Fruit fly (Drosophila melanogaster): ENCODE data around the gene pns.

Gene pns

DNA sequence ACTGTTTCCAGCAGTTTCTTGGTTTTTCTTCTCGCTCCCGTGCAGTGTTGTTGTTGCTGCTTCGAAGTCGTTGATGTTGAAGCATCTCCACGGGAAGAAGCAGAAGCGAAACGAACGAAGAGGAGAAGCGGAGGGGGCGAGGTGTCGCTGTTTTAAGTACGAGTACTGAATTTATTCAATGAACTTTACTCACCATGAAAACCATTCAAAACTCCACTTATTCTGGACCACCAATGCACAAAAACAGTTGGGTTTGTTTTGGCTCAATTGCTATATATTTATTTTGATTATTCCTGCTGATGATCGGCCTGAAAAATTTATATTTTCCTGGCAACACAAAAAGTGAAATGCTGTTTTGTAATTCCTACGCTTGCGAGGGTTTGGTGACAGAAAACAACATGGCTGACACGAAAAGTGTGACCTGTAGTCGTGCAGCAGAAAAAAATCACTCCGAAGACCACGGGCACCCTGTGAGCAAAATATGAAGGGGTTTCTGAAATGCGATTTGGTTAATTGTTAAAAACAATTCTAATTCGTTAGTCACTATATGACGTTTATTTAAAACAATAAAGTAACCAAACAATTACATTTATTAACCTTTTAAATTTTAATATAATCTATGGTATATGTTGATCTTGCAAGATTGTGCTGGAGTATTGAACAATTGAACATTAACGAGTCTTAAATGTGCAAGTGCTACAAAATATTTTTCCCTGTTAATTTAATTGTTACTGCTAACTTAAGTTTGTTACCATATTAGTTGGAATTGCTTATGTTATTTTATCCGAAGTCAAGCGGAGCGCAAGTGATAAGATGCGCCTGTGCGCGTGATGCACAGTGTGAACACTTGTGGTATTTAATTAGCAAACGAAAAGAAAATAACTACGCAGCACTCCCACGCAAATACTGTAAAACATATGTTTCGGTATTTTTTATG, 31.6 kb downstream of the pns start, which contains the start of gene CG7879 (continued):
- TF ChIP-seq hkb (optimal IDR thresholded peaks at IDR 0.05), result no peak
- TF ChIP-seq hkb (GFP tag; IDR thresholded peaks at IDR 0.05), result 0 out of 2 replicates have a peak, but pooled peaks have one; percentile 24
- peak; percentile 1 for TF ChIP-seq Ssrp (tag; optimal IDR thresholded peaks at IDR 0.05)
- TF ChIP-seq dm (GFP tag; optimal IDR thresholded peaks at IDR 0.05), result peak; percentile 14
- peak; percentile 19; the same call in 1 of the 4 replicates for TF ChIP-seq Gug (GFP tag; IDR thresholded peaks at IDR 0.05)
- TF ChIP-seq nom (GFP tag; optimal IDR thresholded peaks at IDR 0.05), result peak; percentile 72
- TF ChIP-seq CG4707 (GFP tag; optimal IDR thresholded peaks at IDR 0.05), result peak; percentile 19
- TF ChIP-seq CG30020 (tag; optimal IDR thresholded peaks at IDR 0.05), result peak; percentile 92
- peak; percentile 29 for TF ChIP-seq CG13424 (tag; optimal IDR thresholded peaks at IDR 0.05)
- TF ChIP-seq CG9727 (GFP tag; optimal IDR thresholded peaks at IDR 0.05), result peak; percentile 51
- TF ChIP-seq lab (GFP tag; optimal IDR thresholded peaks at IDR 0.05), result peak; percentile 42
- peak; percentile 26 for TF ChIP-seq CG16815 (GFP tag; optimal IDR thresholded peaks at IDR 0.05)
- TF ChIP-seq ato (GFP tag; IDR thresholded peaks at IDR 0.05; ENCODE audit: partially characterized antibody), result 0 out of 2 replicates have a peak, but pooled peaks have one; percentile 23
- no peak for TF ChIP-seq fru (optimal IDR thresholded peaks at IDR 0.05)
- TF ChIP-seq cg (GFP tag; optimal IDR thresholded peaks at IDR 0.05), result no peak
- peak; percentile 46 for TF ChIP-seq mam (GFP tag; optimal IDR thresholded peaks at IDR 0.05)
- peak; percentile 72 for TF ChIP-seq Med (GFP tag)
- peak; percentile 98 for TF ChIP-seq nerfin-1 (tag; optimal IDR thresholded peaks at IDR 0.05)
- TF ChIP-seq CG9817 (tag; optimal IDR thresholded peaks at IDR 0.05), result peak; percentile 25
- TF ChIP-seq unc-4 (GFP tag; IDR thresholded peaks at IDR 0.05; ENCODE audit: partially characterized antibody), result peak; percentile 46; the same call in 1 of the 2 replicates
- peak; percentile 50 for TF ChIP-seq Rfx (GFP tag; IDR thresholded peaks at IDR 0.05)
- TF ChIP-seq CG33213 (GFP tag; optimal IDR thresholded peaks at IDR 0.05), result no peak
- TF ChIP-seq Hr51 (GFP tag; optimal IDR thresholded peaks at IDR 0.05), result peak in 1 of 2 experiments; percentile 21
- TF ChIP-seq Side (GFP tag; optimal IDR thresholded peaks at IDR 0.05), result no peak
- TF ChIP-seq ase (GFP tag; IDR thresholded peaks at IDR 0.05), result 0 out of 3 replicates have a peak, but pooled peaks have one; percentile 23
- TF ChIP-seq HHEX (GFP tag; optimal IDR thresholded peaks at IDR 0.05), result peak; percentile 22
- 0 out of 2 replicates have a peak, but pooled peaks have one; percentile 14 for TF ChIP-seq CG8765 (GFP tag; IDR thresholded peaks at IDR 0.05)
- no peak for TF ChIP-seq Fer2 (tag; optimal IDR thresholded peaks at IDR 0.05)
- TF ChIP-seq row (GFP tag; IDR thresholded peaks at IDR 0.05), result peak; percentile 79
- TF ChIP-seq ken (GFP tag; IDR thresholded peaks at IDR 0.05), result peak; percentile 33; the same call in 1 of the 3 replicates
- TF ChIP-seq crol (GFP tag; IDR thresholded peaks at IDR 0.05), result peak; percentile 90
- TF ChIP-seq Fer1 (GFP tag; optimal IDR thresholded peaks at IDR 0.05), result peak; percentile 47
- peak; percentile 98 for TF ChIP-seq MESR4 (GFP tag; optimal IDR thresholded peaks at IDR 0.05)
- peak; percentile 55 for TF ChIP-seq CG1603 (tag; optimal IDR thresholded peaks at IDR 0.05)
- peak; percentile 31 for TF ChIP-seq pum (GFP tag; optimal IDR thresholded peaks at IDR 0.05)
- TF ChIP-seq CG12391 (tag; optimal IDR thresholded peaks at IDR 0.05), result peak; percentile 54
- TF ChIP-seq Stat92E (GFP tag; optimal IDR thresholded peaks at IDR 0.05), result peak in 1 of 3 experiments; percentile 37
- peak; percentile 20 for TF ChIP-seq CG12155 (GFP tag; optimal IDR thresholded peaks at IDR 0.05)
- no peak for TF ChIP-seq CG18599 (GFP tag; optimal IDR thresholded peaks at IDR 0.05)
- peak; percentile 20 for TF ChIP-seq Chrac-16 (GFP tag; optimal IDR thresholded peaks at IDR 0.05)
- TF ChIP-seq dmrt11E (tag; optimal IDR thresholded peaks at IDR 0.05), result peak; percentile 32
- TF ChIP-seq crp (GFP tag; optimal IDR thresholded peaks at IDR 0.05), result peak in 1 of 2 experiments; percentile 73
- no peak for TF ChIP-seq CG6683 (GFP tag; optimal IDR thresholded peaks at IDR 0.05)
- TF ChIP-seq chinmo (GFP tag; IDR thresholded peaks at IDR 0.05; ENCODE audit: partially characterized antibody), result 0 out of 4 replicates have a peak, but pooled peaks have one; percentile 35
- TF ChIP-seq CG9876 (GFP tag; optimal IDR thresholded peaks at IDR 0.05), result no peak
- TF ChIP-seq CG2712 (tag; optimal IDR thresholded peaks at IDR 0.05), result peak; percentile 10

Data from whole organism, embryonic.